Worm (Caenorhabditis elegans): ENCODE data around the gene tsp-10.

The tsp-10 gene

DNA sequence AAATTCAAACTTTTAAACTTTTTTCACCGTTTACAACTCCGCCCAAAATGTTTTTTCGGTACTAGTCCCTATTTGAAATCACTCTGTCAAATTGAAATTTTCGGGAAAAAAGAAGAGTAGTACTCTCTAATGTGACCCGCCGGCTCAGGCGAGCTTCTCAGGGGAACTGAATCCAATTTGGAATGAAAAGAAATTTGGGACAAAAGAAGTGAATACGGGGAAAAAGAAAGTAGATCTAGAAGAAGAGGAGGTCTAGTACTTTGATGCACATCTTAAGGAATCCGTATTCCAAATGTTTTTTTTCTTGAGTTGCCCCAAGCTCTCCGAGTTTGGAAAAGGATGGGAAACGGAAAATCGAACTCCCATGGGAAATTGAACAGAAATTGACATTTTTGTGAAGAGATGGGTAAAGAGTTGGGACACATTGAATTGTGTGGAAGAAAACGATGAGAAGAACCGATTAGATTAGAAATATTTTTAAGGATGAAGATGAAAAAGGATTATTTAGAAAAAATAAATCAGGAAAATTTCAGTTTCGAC is 11.8 kb upstream of the tsp-10 start:
- peak; percentile 44 for TF ChIP-seq fkh-10 (GFP tag; optimal IDR thresholded peaks at IDR 0.05)
- TF ChIP-seq elt-1 (tag; optimal IDR thresholded peaks at IDR 0.05) = no peak

DNA sequence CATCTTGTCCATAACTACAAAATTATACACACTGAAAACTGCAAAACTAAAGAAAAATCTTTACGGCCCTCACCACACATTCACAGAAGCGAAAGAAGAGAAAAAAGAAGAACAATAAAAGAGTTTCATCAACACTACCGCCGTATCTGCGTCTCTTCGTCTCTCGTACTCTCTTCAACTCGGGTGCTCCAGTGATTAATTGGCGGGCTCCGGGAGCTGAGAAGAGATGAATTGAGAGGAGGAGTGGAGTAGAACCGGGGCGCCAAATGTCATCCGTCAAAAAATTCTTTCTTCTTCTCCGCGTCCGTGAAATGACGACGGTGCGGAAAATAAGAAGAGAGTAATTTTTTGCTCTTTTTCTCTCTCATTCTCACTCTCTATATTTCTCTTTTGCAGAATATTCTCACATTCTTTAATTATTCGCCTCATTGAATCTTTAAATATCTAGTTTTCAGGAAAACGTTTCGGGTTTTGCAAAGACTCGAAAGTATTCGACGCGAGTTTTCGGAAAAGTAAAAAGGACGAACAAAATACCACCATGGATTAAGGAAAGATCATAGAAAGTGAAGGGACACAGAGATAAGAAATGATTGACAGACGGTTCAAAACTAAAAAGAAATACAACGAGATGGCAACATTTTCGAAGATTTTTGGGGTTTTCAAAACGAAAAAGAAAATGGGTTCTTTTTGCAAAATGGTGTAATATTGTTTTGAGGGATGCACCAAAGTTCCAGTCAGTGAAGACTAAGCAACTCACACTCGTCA is 10.7 kb upstream of the tsp-10 start:
- no peak for TF ChIP-seq mdl-1 (tag; optimal IDR thresholded peaks at IDR 0.05)
- peak; percentile 96 for TF ChIP-seq lin-39 (tag; optimal IDR thresholded peaks at IDR 0.05)
- peak; percentile 52 for TF ChIP-seq nfya-1 (tag; optimal IDR thresholded peaks at IDR 0.05; ENCODE audit: insufficient read depth)
- TF ChIP-seq egl-5 (tag; optimal IDR thresholded peaks at IDR 0.05) = no peak
- peak; percentile 27 for TF ChIP-seq unc-62 (GFP tag; optimal IDR thresholded peaks at IDR 0.05)
- TF ChIP-seq elt-1 (tag; optimal IDR thresholded peaks at IDR 0.05) = peak; percentile 0
- no peak for TF ChIP-seq ceh-82 (tag; optimal IDR thresholded peaks at IDR 0.05)

DNA sequence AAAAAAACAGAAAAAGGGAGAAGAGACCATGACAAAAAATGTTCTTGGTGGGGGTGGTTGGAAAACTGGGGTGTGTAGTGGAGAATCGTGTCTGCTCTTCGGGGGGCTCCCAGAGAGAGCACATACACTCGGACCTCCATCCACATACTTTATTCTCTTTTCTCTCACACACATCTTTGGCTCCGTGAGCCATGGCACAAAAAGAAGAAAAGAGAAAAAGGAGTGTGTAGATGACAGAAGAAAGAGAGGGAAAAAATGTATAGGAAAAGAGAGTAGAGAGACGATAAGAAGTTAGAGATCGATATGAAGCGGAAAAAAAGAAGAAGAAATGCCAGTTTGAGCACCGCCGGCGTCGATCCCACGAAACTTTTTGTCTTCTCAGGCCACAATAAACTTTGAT is 9.4 kb upstream of the tsp-10 start:
- no peak for TF ChIP-seq elt-2 (tag; optimal IDR thresholded peaks at IDR 0.05)
- no peak for TF ChIP-seq pha-4 (tag; optimal IDR thresholded peaks at IDR 0.05)
- TF ChIP-seq tbx-2 (tag; optimal IDR thresholded peaks at IDR 0.05) = no peak
- TF ChIP-seq elt-3 (tag; optimal IDR thresholded peaks at IDR 0.05) = no peak
- peak; percentile 15 for TF ChIP-seq unc-62 (GFP tag; optimal IDR thresholded peaks at IDR 0.05)
- no peak for TF ChIP-seq fos-1 (tag; optimal IDR thresholded peaks at IDR 0.05)
- no peak for TF ChIP-seq nhr-76 (tag; optimal IDR thresholded peaks at IDR 0.05)
- TF ChIP-seq nhr-43 (tag; optimal IDR thresholded peaks at IDR 0.05; ENCODE audit: poor library complexity, severe bottlenecking) = no peak
- TF ChIP-seq nhr-67 (tag; optimal IDR thresholded peaks at IDR 0.05) = no peak
- no peak for TF ChIP-seq daf-12 (tag; optimal IDR thresholded peaks at IDR 0.05)
- TF ChIP-seq elt-1 (tag; optimal IDR thresholded peaks at IDR 0.05) = no peak
- no peak for TF ChIP-seq R02D3.7 (tag; optimal IDR thresholded peaks at IDR 0.05)
- TF ChIP-seq snpc-4 (tag; optimal IDR thresholded peaks at IDR 0.05) = no peak
- TF ChIP-seq nfya-1 (tag; optimal IDR thresholded peaks at IDR 0.05; ENCODE audit: insufficient read depth) = peak; percentile 78
- TF ChIP-seq nhr-77 (tag; optimal IDR thresholded peaks at IDR 0.05) = no peak
- TF ChIP-seq ceh-16 (tag; optimal IDR thresholded peaks at IDR 0.05) = no peak
- TF ChIP-seq egl-5 (tag; optimal IDR thresholded peaks at IDR 0.05) = peak; percentile 18
- no peak for TF ChIP-seq fkh-10 (GFP tag; optimal IDR thresholded peaks at IDR 0.05)
- peak; percentile 37 for TF ChIP-seq hmg-11 (tag; optimal IDR thresholded peaks at IDR 0.05)
- no peak for TF ChIP-seq aly-2 (tag; optimal IDR thresholded peaks at IDR 0.05)
- no peak for TF ChIP-seq egl-27 (tag; optimal IDR thresholded peaks at IDR 0.05)
- TF ChIP-seq ceh-9 (tag; optimal IDR thresholded peaks at IDR 0.05) = no peak
- no peak for TF ChIP-seq lsy-12 (tag; optimal IDR thresholded peaks at IDR 0.05)
- TF ChIP-seq mml-1 (tag; optimal IDR thresholded peaks at IDR 0.05) = no peak
- no peak for TF ChIP-seq pqm-1 (tag; optimal IDR thresholded peaks at IDR 0.05)
- TF ChIP-seq unc-39 (tag; optimal IDR thresholded peaks at IDR 0.05) = no peak
- peak; percentile 21 for TF ChIP-seq lin-15B (tag; optimal IDR thresholded peaks at IDR 0.05)
- TF ChIP-seq skn-1 (tag; optimal IDR thresholded peaks at IDR 0.05) = no peak
- TF ChIP-seq nhr-25 (tag; optimal IDR thresholded peaks at IDR 0.05) = no peak
- TF ChIP-seq nhr-12 (tag; optimal IDR thresholded peaks at IDR 0.05) = no peak
- TF ChIP-seq lin-39 (tag; optimal IDR thresholded peaks at IDR 0.05) = peak; percentile 65
- no peak for TF ChIP-seq fkh-2 (tag; optimal IDR thresholded peaks at IDR 0.05)
- no peak for TF ChIP-seq sea-2 (GFP tag; optimal IDR thresholded peaks at IDR 0.05)
- TF ChIP-seq ztf-4 (tag; optimal IDR thresholded peaks at IDR 0.05) = no peak
- no peak for TF ChIP-seq nhr-28 (tag; optimal IDR thresholded peaks at IDR 0.05)
- no peak for TF ChIP-seq nhr-11 (tag; optimal IDR thresholded peaks at IDR 0.05)
- no peak for TF ChIP-seq ceh-28 (tag; optimal IDR thresholded peaks at IDR 0.05)
- no peak for TF ChIP-seq ceh-82 (tag; optimal IDR thresholded peaks at IDR 0.05)
- no peak for TF ChIP-seq nhr-237 (tag; optimal IDR thresholded peaks at IDR 0.05)
- TF ChIP-seq ZK546.5 (tag; optimal IDR thresholded peaks at IDR 0.05) = no peak
- no peak for TF ChIP-seq ama-1 (optimal IDR thresholded peaks at IDR 0.05)
